Worm (Caenorhabditis elegans) whole organism, early embryonic: ENCODE results near the gene T26H5.11.

Experiments
- B0310.2 ChIP-seq: sonication (generic microtip); optimal IDR thresholded peaks from 2 replicates; lab custom pipeline; 2016; ENCODE audit warnings: mild to moderate bottlenecking, missing genetic modification characterization, missing compliant biosample characterization
- F13C5.2 ChIP-seq: sonication (generic microtip); optimal IDR thresholded peaks from 2 replicates; lab custom pipeline; 2017; ENCODE audit warnings: mild to moderate bottlenecking, missing genetic modification characterization, inconsistent platforms, missing compliant biosample characterization
- aly-1 ChIP-seq: sonication (generic microtip); optimal IDR thresholded peaks from 2 replicates; lab custom pipeline; 2016; ENCODE audit warnings: missing genetic modification characterization, missing compliant biosample characterization
- ama-1 ChIP-seq: fragments of 150-350 bp; optimal IDR thresholded peaks from 2 replicates; lab custom pipeline; 2014
- ceh-13 ChIP-seq: fragments of 200-800 bp; sonication (Bioruptor generic); optimal IDR thresholded peaks from 2 replicates; lab custom pipeline; 2018; ENCODE audit warnings: mild to moderate bottlenecking, missing genetic modification characterization, missing compliant biosample characterization
- ceh-36 ChIP-seq: sonication (generic microtip); optimal IDR thresholded peaks from 2 replicates; lab custom pipeline; 2016; ENCODE audit warnings: missing genetic modification characterization, inconsistent platforms, missing compliant biosample characterization
- ets-7 ChIP-seq: sonication (generic microtip); optimal IDR thresholded peaks from 2 replicates; lab custom pipeline; 2016; ENCODE audit warnings: missing genotype, missing genetic modification characterization, missing compliant biosample characterization
- flt-1 ChIP-seq: fragments of 200-800 bp; sonication (Bioruptor generic); IDR thresholded peaks from 2 replicates; pipeline ENCODE4 v1.3.6; 2022; ENCODE audit warnings: missing genetic modification characterization, missing compliant biosample characterization
- hmbx-1 ChIP-seq: sonication (generic microtip); optimal IDR thresholded peaks from 2 replicates; lab custom pipeline; 2016; ENCODE audit warnings: mild to moderate bottlenecking, missing genetic modification characterization, missing compliant biosample characterization
- hmg-4 ChIP-seq: fragments of 200-800 bp; sonication (Bioruptor generic); optimal IDR thresholded peaks from 2 replicates; lab custom pipeline; 2018; ENCODE audit warnings: mild to moderate bottlenecking, missing genetic modification characterization, missing compliant biosample characterization
- hnd-1 ChIP-seq: sonication (generic microtip); optimal IDR thresholded peaks from 2 replicates; lab custom pipeline; 2016; ENCODE audit warnings: missing genetic modification characterization, missing compliant biosample characterization
- pes-1 ChIP-seq: fragments of 200-800 bp; sonication (Bioruptor generic); IDR thresholded peaks from 2 replicates; pipeline ENCODE4 v1.3.6; 2022; ENCODE audit warnings: missing genetic modification reagents, missing genetic modification characterization, missing compliant biosample characterization
- scrt-1 ChIP-seq: fragments of 200-800 bp; sonication (Bioruptor generic); IDR thresholded peaks from 2 replicates; pipeline ENCODE4 v1.3.6; 2022; ENCODE audit warnings: missing genetic modification characterization, missing compliant biosample characterization
- sea-1 ChIP-seq: fragments of 200-800 bp; sonication (Bioruptor generic); conservative IDR thresholded peaks from 2 replicates; pipeline ENCODE4 v1.3.6; 2022; ENCODE audit warnings: missing genetic modification characterization, missing compliant biosample characterization
- tbx-11 ChIP-seq: fragments of 200-800 bp; sonication (Bioruptor generic); IDR thresholded peaks from 2 replicates; pipeline ENCODE4 v1.3.6; 2022; ENCODE audit warnings: missing genetic modification characterization, missing compliant biosample characterization
- tbx-37 ChIP-seq: fragments of 200-800 bp; sonication (Bioruptor generic); conservative IDR thresholded peaks from 2 replicates; pipeline ENCODE4 v1.3.6; 2022; ENCODE audit warnings: missing genetic modification reagents, missing genetic modification characterization, missing compliant biosample characterization
- tra-4 ChIP-seq: sonication (generic microtip); optimal IDR thresholded peaks from 2 replicates; lab custom pipeline; 2017; ENCODE audit warnings: missing genetic modification characterization, missing compliant biosample characterization

T26H5.11 gene

ce11 chrV:15444188-15444587 is at the start of gene T26H5.11:
Gene T26H5.11 (minus strand): TSS chrV:15444288.
- TF ChIP-seq ets-7 (tag; lab: Kevin White, UChicago) (no peak), ama-1 (no peak), tbx-11 (no peak), scrt-1 (no peak), ceh-36 (tag; lab: Kevin White, UChicago) (no peak), hnd-1 (tag; lab: Kevin White, UChicago) (no peak), sea-1 (GFP tag; lab: Robert Waterston, UW) (no peak), B0310.2 (tag; lab: Kevin White, UChicago) (no peak), pes-1 (GFP tag; lab: Robert Waterston, UW) (no peak), aly-1 (no peak)

ce11 chrV:15493680-15494079 is 49.6 kb upstream of the T26H5.11 start, which contains the start of gene srh-218:
Gene srh-218 (plus strand): TSS chrV:15493980.
- TF ChIP-seq pes-1 (GFP tag; lab: Robert Waterston, UW) (no peak), tra-4 (tag; lab: Kevin White, UChicago) (no peak), hmbx-1 (tag; lab: Kevin White, UChicago) (no peak), ceh-13 (GFP tag; lab: Kevin White, UChicago) (no peak), hmg-4 (GFP tag; lab: Kevin White, UChicago) (no peak), ceh-36 (tag; lab: Kevin White, UChicago) (no peak), tbx-11 (no peak), hnd-1 (tag; lab: Kevin White, UChicago) (no peak), ama-1 (no peak), flt-1 (no peak), F13C5.2 (no peak), scrt-1 (no peak)

- TF ChIP-seq flt-1 (no peak), hnd-1 (tag; lab: Kevin White, UChicago) (no peak), ceh-13 (GFP tag; lab: Kevin White, UChicago) (no peak), hmbx-1 (tag; lab: Kevin White, UChicago) (no peak), ceh-36 (tag; lab: Kevin White, UChicago) (no peak), pes-1 (GFP tag; lab: Robert Waterston, UW) (no peak), F13C5.2 (no peak), aly-1 (no peak), hmg-4 (GFP tag; lab: Kevin White, UChicago) (no peak), B0310.2 (tag; lab: Kevin White, UChicago) (no peak), tra-4 (tag; lab: Kevin White, UChicago) (no peak), tbx-37 (GFP tag; lab: Robert Waterston, UW) (no peak)
Measured at ce11 chrV:15492518-15492917, 48.4 kb upstream of the T26H5.11 start, which contains the start of gene str-264. Gene str-264 (minus strand): TSS chrV:15492618.

- TF ChIP-seq ets-7 (tag; lab: Kevin White, UChicago) (no peak), sea-1 (GFP tag; lab: Robert Waterston, UW) (no peak), ceh-36 (tag; lab: Kevin White, UChicago) (no peak), hnd-1 (tag; lab: Kevin White, UChicago) (no peak), aly-1 (no peak), hmbx-1 (tag; lab: Kevin White, UChicago) (no peak), B0310.2 (tag; lab: Kevin White, UChicago) (no peak), tbx-37 (GFP tag; lab: Robert Waterston, UW) (no peak)
Measured at ce11 chrV:15487764-15488163, 43.7 kb upstream of the T26H5.11 start, which contains the start of gene srw-21. Gene srw-21 (plus strand): TSS chrV:15488064.

ce11 chrV:15484537-15484936 is 40.4 kb upstream of the T26H5.11 start, which contains the start of gene C06B8.3:
Gene C06B8.3 (minus strand): TSS chrV:15484637.
- no peak for TF ChIP-seq tbx-37 (GFP tag; lab: Robert Waterston, UW)
- no peak for TF ChIP-seq ets-7 (tag; lab: Kevin White, UChicago)
- no peak for TF ChIP-seq sea-1 (GFP tag; lab: Robert Waterston, UW)
- no peak for TF ChIP-seq pes-1 (GFP tag; lab: Robert Waterston, UW)
- TF ChIP-seq ceh-36 (tag; lab: Kevin White, UChicago): no peak
- no peak for TF ChIP-seq aly-1
- no peak for TF ChIP-seq hmg-4 (GFP tag; lab: Kevin White, UChicago)
- TF ChIP-seq B0310.2 (tag; lab: Kevin White, UChicago): no peak
- no peak for TF ChIP-seq ama-1
- no peak for TF ChIP-seq hmbx-1 (tag; lab: Kevin White, UChicago)
- no peak for TF ChIP-seq ceh-13 (GFP tag; lab: Kevin White, UChicago)
- no peak for TF ChIP-seq F13C5.2
- TF ChIP-seq scrt-1: no peak

ce11 chrV:15483563-15483962 is 39.5 kb upstream of the T26H5.11 start:
- TF ChIP-seq ceh-36 (tag; lab: Kevin White, UChicago) (no peak), tbx-37 (GFP tag; lab: Robert Waterston, UW) (no peak), F13C5.2 (no peak), hmbx-1 (tag; lab: Kevin White, UChicago) (no peak), ama-1 (no peak), flt-1 (no peak), B0310.2 (tag; lab: Kevin White, UChicago) (no peak), aly-1 (no peak), hnd-1 (tag; lab: Kevin White, UChicago) (no peak), tbx-11 (no peak), ets-7 (tag; lab: Kevin White, UChicago) (no peak)

- TF ChIP-seq tbx-37 (GFP tag; lab: Robert Waterston, UW): no peak
- no peak for TF ChIP-seq tra-4 (tag; lab: Kevin White, UChicago)
- no peak for TF ChIP-seq B0310.2 (tag; lab: Kevin White, UChicago)
- no peak for TF ChIP-seq tbx-11
- TF ChIP-seq hmg-4 (GFP tag; lab: Kevin White, UChicago): no peak
- no peak for TF ChIP-seq ama-1
- no peak for TF ChIP-seq F13C5.2
- no peak for TF ChIP-seq hnd-1 (tag; lab: Kevin White, UChicago)
- no peak for TF ChIP-seq pes-1 (GFP tag; lab: Robert Waterston, UW)
Measured at ce11 chrV:15481374-15481773, 37.3 kb upstream of the T26H5.11 start, which contains the start of gene nhr-150. Gene nhr-150 (minus strand): TSS chrV:15481465.
